Worm (Caenorhabditis elegans) whole organism, L4 larva: Measurements from ENCODE around the gene puf-12.

ENCODE experiments used
- R02D3.7 ChIP-seq: fragments of 150-350 bp; sonication (generic microtip); optimal IDR thresholded peaks from 3 replicates; lab custom pipeline; 2014; ENCODE audit warnings: missing biosample characterization, missing genetic modification characterization
- ZK546.5 ChIP-seq, 2 experiments: sonication (generic microtip); optimal IDR thresholded peaks; 2 replicates each; lab custom pipeline; 2017; ENCODE audit warnings: missing biosample characterization in 2 of 2, missing genetic modification characterization in 2 of 2
- lin-39 ChIP-seq: fragments of 150-350 bp; optimal IDR thresholded peaks from 2 replicates; lab custom pipeline; 2014; ENCODE audit warnings: missing biosample characterization, missing genetic modification reagents, missing genetic modification characterization
- nhr-10 ChIP-seq: fragments of 150-350 bp; optimal IDR thresholded peaks from 2 replicates; lab custom pipeline; 2014; ENCODE audit warnings: missing biosample characterization, missing genetic modification characterization
- nhr-11 ChIP-seq: fragments of 150-350 bp; optimal IDR thresholded peaks from 2 replicates; lab custom pipeline; 2014; ENCODE audit warnings: missing biosample characterization, missing genetic modification characterization

ce11 chrII:10075794-10076193, 24.3 kb upstream of the puf-12 start:
- TF ChIP-seq nhr-10 (tag; lab: Kevin White, UChicago) (no peak), ZK546.5 (tag; optimal IDR thresholded peaks at IDR 0.05; lab: Kevin White, UChicago) (no peak), R02D3.7 (tag; lab: Kevin White, UChicago) (no peak), lin-39 (tag; lab: Kevin White, UChicago) (no peak), nhr-11 (no peak)
